Worm (Caenorhabditis elegans) whole organism, midembryonic: ENCODE measurements around the gene nlp-60.

Experiments used
- T22C8.4 ChIP-seq: fragments of 200-800 bp; sonication (Bioruptor generic); IDR thresholded peaks from 2 replicates; pipeline ENCODE4 v1.3.6; 2022; ENCODE audit warnings: missing genetic modification characterization, missing compliant biosample characterization
- cog-1 ChIP-seq: sonication (generic microtip); optimal IDR thresholded peaks from 2 replicates; lab custom pipeline; 2016; ENCODE audit warnings: missing genetic modification characterization, missing compliant biosample characterization
- med-1 ChIP-seq: sonication (generic microtip); optimal IDR thresholded peaks from 2 replicates; lab custom pipeline; 2017; ENCODE audit warnings: missing genetic modification characterization, mild to moderate bottlenecking, missing compliant biosample characterization, antibody characterized with exemption, missing genetic modification reagents; ENCODE audit not compliant: insufficient read depth
- tab-1 ChIP-seq: fragments of 200-800 bp; sonication (Bioruptor generic); IDR thresholded peaks from 2 replicates; pipeline ENCODE4 v1.3.6; 2022; ENCODE audit warnings: missing genetic modification characterization, missing compliant biosample characterization
- ztf-23 ChIP-seq: fragments of 200-800 bp; sonication (Bioruptor generic); IDR thresholded peaks from 2 replicates; pipeline ENCODE4 v1.3.6; 2022; ENCODE audit warnings: missing genetic modification reagents, missing genetic modification characterization, missing compliant biosample characterization

DNA sequence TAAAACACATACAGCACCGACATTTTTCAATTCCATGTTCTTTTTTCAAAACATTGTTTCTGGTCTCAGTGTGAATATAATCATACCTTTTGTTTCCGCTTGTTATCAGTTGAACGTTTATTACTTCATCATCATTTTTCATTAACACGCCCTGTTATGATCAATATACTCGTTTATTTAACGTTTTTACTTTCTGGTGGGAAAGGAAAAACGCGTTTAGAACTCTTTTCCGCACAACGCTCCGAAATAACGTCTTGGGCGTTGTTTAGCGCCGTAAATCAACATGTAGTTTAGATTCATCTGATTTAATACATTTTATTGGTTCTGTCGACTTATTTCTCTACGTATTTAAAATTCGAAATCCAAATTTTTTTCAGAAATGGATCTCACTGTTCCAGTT lies 46.2 kb upstream of the nlp-60 start, which contains the start of gene pgm-3:
- no peak for TF ChIP-seq ztf-23
- no peak for TF ChIP-seq med-1 (GFP tag; lab: Kevin White, UChicago)
- no peak for TF ChIP-seq tab-1 (GFP tag; lab: Robert Waterston, UW)
- TF ChIP-seq T22C8.4 (GFP tag; lab: Robert Waterston, UW), result no peak
- TF ChIP-seq cog-1 (tag; lab: Kevin White, UChicago), result no peak
